Fruit fly (Drosophila melanogaster) whole organism, embryonic: ENCODE data around the gene Sur.
A peak's percentile ranks its signal among the peaks of the same experiment; 100 is the strongest.

ENCODE experiments used
- Awh ChIP-seq: fragments of 200-800 bp; sonication (Bioruptor generic); IDR thresholded peaks from 2 replicates; pipeline ENCODE4, ENCODE4 v1.3.6; 2022; ENCODE audit warnings: missing biosample characterization, missing genetic modification characterization
- B-H1 ChIP-seq: fragments of 200-800 bp; sonication (Bioruptor generic); IDR thresholded peaks from 3 replicates; pipeline ENCODE4 v1.3.6; 2022; ENCODE audit warnings: missing biosample characterization, missing genetic modification characterization
- B-H2 ChIP-seq: fragments of 200-800 bp; sonication (Bioruptor generic); optimal IDR thresholded peaks from 2 replicates; lab custom pipeline; 2018; ENCODE audit warnings: missing biosample characterization, mild to moderate bottlenecking, missing genetic modification characterization
- CG12155 ChIP-seq: fragments of 200-800 bp; sonication (Bioruptor generic); optimal IDR thresholded peaks from 3 replicates; lab custom pipeline; 2016; ENCODE audit warnings: missing biosample characterization, missing genetic modification characterization
- CG1233 ChIP-seq: fragments of 200-800 bp; sonication (Bioruptor generic); optimal IDR thresholded peaks from 4 replicates; lab custom pipeline; 2018; ENCODE audit warnings: missing biosample characterization, mild to moderate bottlenecking, missing genetic modification characterization
- CG12769 ChIP-seq: fragments of 200-800 bp; sonication (Bioruptor generic); optimal IDR thresholded peaks from 2 replicates; lab custom pipeline; 2019; ENCODE audit warnings: missing biosample characterization, mild to moderate bottlenecking, missing genetic modification characterization, moderate library complexity
- CG13775 ChIP-seq: fragments of 200-800 bp; sonication (Bioruptor generic); optimal IDR thresholded peaks from 3 replicates; lab custom pipeline; 2017; ENCODE audit warnings: missing biosample characterization, mild to moderate bottlenecking, missing genetic modification characterization
- CG14667 ChIP-seq: fragments of 200-800 bp; sonication (Bioruptor generic); IDR thresholded peaks from 2 replicates; pipeline ENCODE4 v1.3.6; 2022; ENCODE audit warnings: missing biosample characterization, missing genetic modification characterization
- CG17359 ChIP-seq: fragments of 200-800 bp; sonication (Bioruptor generic); optimal IDR thresholded peaks from 3 replicates; lab custom pipeline; 2018; ENCODE audit warnings: missing biosample characterization, mild to moderate bottlenecking, missing genetic modification characterization, moderate library complexity
- CG18764 ChIP-seq: fragments of 200-800 bp; sonication (Bioruptor generic); optimal IDR thresholded peaks from 3 replicates; lab custom pipeline; 2016; ENCODE audit warnings: missing biosample characterization, missing genetic modification characterization
- CG2875 ChIP-seq: fragments of 200-800 bp; sonication (Bioruptor generic); optimal IDR thresholded peaks from 2 replicates; lab custom pipeline; 2017; ENCODE audit warnings: missing biosample characterization, mild to moderate bottlenecking, missing genetic modification characterization, missing genetic modification reagents
- CG2889 ChIP-seq: fragments of 200-800 bp; sonication (Bioruptor generic); IDR thresholded peaks from 3 replicates; pipeline ENCODE4 v1.3.6; 2022; ENCODE audit warnings: missing biosample characterization, missing genetic modification characterization
- CG31365 ChIP-seq: fragments of 200-800 bp; sonication (Bioruptor generic); optimal IDR thresholded peaks from 2 replicates; lab custom pipeline; 2018; ENCODE audit warnings: missing biosample characterization, mild to moderate bottlenecking, missing genetic modification characterization
- CG4404 ChIP-seq: fragments of 200-800 bp; sonication (Bioruptor generic); IDR thresholded peaks from 2 replicates; pipeline ENCODE4 v1.3.6; 2022; ENCODE audit warnings: missing biosample characterization, missing genetic modification characterization
- CG6765 ChIP-seq: fragments of 200-800 bp; sonication (Bioruptor generic); optimal IDR thresholded peaks from 3 replicates; lab custom pipeline; 2017; ENCODE audit warnings: missing biosample characterization, mild to moderate bottlenecking, missing genetic modification characterization
- Chrac-16 ChIP-seq: fragments of 200-800 bp; sonication (Bioruptor generic); optimal IDR thresholded peaks from 3 replicates; lab custom pipeline; 2016; ENCODE audit warnings: missing biosample characterization, missing genetic modification characterization
- Drgx ChIP-seq: fragments of 200-800 bp; sonication (Bioruptor generic); IDR thresholded peaks from 2 replicates; pipeline ENCODE4 v1.3.6; 2022; ENCODE audit warnings: missing biosample characterization, missing genetic modification characterization
- E2f2 ChIP-seq: fragments of 200-800 bp; sonication (Bioruptor generic); IDR thresholded peaks from 2 replicates; pipeline ENCODE4 v1.3.6; 2022; ENCODE audit warnings: missing biosample characterization, missing genetic modification characterization
- HLHmδ ChIP-seq: fragments of 200-800 bp; sonication (Bioruptor generic); optimal IDR thresholded peaks from 2 replicates; lab custom pipeline; 2018; ENCODE audit warnings: missing biosample characterization, mild to moderate bottlenecking, missing genetic modification characterization, moderate library complexity
- Hr3 ChIP-seq: fragments of 200-800 bp; sonication (Bioruptor generic); optimal IDR thresholded peaks from 3 replicates; lab custom pipeline; 2016; ENCODE audit warnings: missing biosample characterization, missing genetic modification characterization
- Kr ChIP-seq: fragments of 200-800 bp; sonication (Bioruptor generic); optimal IDR thresholded peaks from 2 replicates; lab custom pipeline; 2017; ENCODE audit warnings: missing biosample characterization, mild to moderate bottlenecking, missing genetic modification characterization
- Myb ChIP-seq: fragments of 200-800 bp; sonication (Bioruptor generic); optimal IDR thresholded peaks from 2 replicates; lab custom pipeline; 2016; ENCODE audit warnings: missing biosample characterization, missing genetic modification characterization
- Poxn ChIP-seq: fragments of 200-800 bp; sonication (Bioruptor generic); IDR thresholded peaks from 2 replicates; pipeline ENCODE4 v1.3.6; 2022; ENCODE audit warnings: missing biosample characterization, missing genetic modification characterization
- Sry-δ ChIP-seq: fragments of 200-800 bp; sonication (Bioruptor generic); optimal IDR thresholded peaks from 2 replicates; lab custom pipeline; 2016; ENCODE audit warnings: missing biosample characterization, missing genetic modification characterization
- Xbp1 ChIP-seq: fragments of 200-800 bp; sonication (Bioruptor generic); optimal IDR thresholded peaks from 3 replicates; lab custom pipeline; 2016; ENCODE audit warnings: missing biosample characterization, mild to moderate bottlenecking, missing genetic modification characterization
- al ChIP-seq: fragments of 200-800 bp; sonication (Bioruptor generic); IDR thresholded peaks from 2 replicates; pipeline ENCODE4 v1.3.6; 2022; ENCODE audit warnings: missing biosample characterization, missing genetic modification characterization
- ap ChIP-seq: fragments of 200-800 bp; sonication (Bioruptor generic); IDR thresholded peaks from 2 replicates; pipeline ENCODE4 v1.3.6; 2022; ENCODE audit warnings: missing biosample characterization, missing genetic modification characterization
- bcd ChIP-seq: fragments of 200-800 bp; sonication (Bioruptor generic); optimal IDR thresholded peaks from 2 replicates; lab custom pipeline; 2017; ENCODE audit warnings: missing biosample characterization, mild to moderate bottlenecking, missing genetic modification characterization
- bowl ChIP-seq: fragments of 200-800 bp; sonication (Bioruptor generic); IDR thresholded peaks from 2 replicates; pipeline ENCODE4 v1.3.6; 2022; ENCODE audit warnings: missing biosample characterization, missing genetic modification characterization
- chif ChIP-seq, 2 experiments: fragments of 200-800 bp; sonication (Bioruptor generic); optimal IDR thresholded peaks; 3 replicates each; lab custom pipeline; 2016; ENCODE audit warnings: missing biosample characterization in 2 of 2, missing genetic modification characterization in 2 of 2
- chn ChIP-seq: fragments of 200-800 bp; sonication (Bioruptor generic); optimal IDR thresholded peaks from 2 replicates; lab custom pipeline; 2016; ENCODE audit warnings: missing biosample characterization, missing genetic modification characterization
- crol ChIP-seq: fragments of 200-800 bp; sonication (Bioruptor generic); IDR thresholded peaks from 2 replicates; pipeline ENCODE4 v1.3.6; 2022; ENCODE audit warnings: missing biosample characterization, missing genetic modification characterization
- dati ChIP-seq: fragments of 200-800 bp; sonication (Bioruptor generic); IDR thresholded peaks from 2 replicates; pipeline ENCODE4 v1.3.6; 2022; ENCODE audit warnings: missing biosample characterization, missing genetic modification characterization
- her ChIP-seq: fragments of 200-800 bp; sonication (Bioruptor generic); optimal IDR thresholded peaks from 2 replicates; lab custom pipeline; 2016; ENCODE audit warnings: missing biosample characterization, missing genetic modification characterization
- inv ChIP-seq: fragments of 200-800 bp; sonication (Bioruptor generic); IDR thresholded peaks from 2 replicates; pipeline ENCODE4 v1.3.6; 2022; ENCODE audit warnings: missing biosample characterization, missing genetic modification characterization; ENCODE audit not compliant: partially characterized antibody
- luna ChIP-seq: fragments of 200-800 bp; sonication (Bioruptor generic); optimal IDR thresholded peaks from 2 replicates; lab custom pipeline; 2016; ENCODE audit warnings: missing biosample characterization, missing genetic modification characterization
- nerfin-2 ChIP-seq: fragments of 200-800 bp; sonication (Bioruptor generic); IDR thresholded peaks from 2 replicates; pipeline ENCODE4 v1.3.6; 2022; ENCODE audit warnings: missing biosample characterization, missing genetic modification characterization; ENCODE audit not compliant: partially characterized antibody
- org-1 ChIP-seq: fragments of 200-800 bp; sonication (Bioruptor generic); optimal IDR thresholded peaks from 2 replicates; lab custom pipeline; 2017; ENCODE audit warnings: missing biosample characterization, missing genetic modification characterization
- pan ChIP-seq, 4 experiments: fragments of >200 bp in 3 of 4; fragments of 200-800 bp in 1 of 4; sonication (Bioruptor generic) in 1 of 4; optimal IDR thresholded peaks in 3 of 4; IDR thresholded peaks in 1 of 4; 2 replicates each; pipeline versions ENCODE4 v1.3.6 to Lab custom; 2017 to 2022; ENCODE audit warnings: missing biosample characterization in 2 of 4, missing genetic modification characterization in 2 of 4, mixed read lengths in 1 of 4
- phol ChIP-seq: fragments of 200-800 bp; sonication (Bioruptor generic); optimal IDR thresholded peaks from 3 replicates; lab custom pipeline; 2018; ENCODE audit warnings: missing biosample characterization, mild to moderate bottlenecking, missing genetic modification characterization, moderate library complexity
- rib ChIP-seq: fragments of 200-800 bp; sonication (Bioruptor generic); IDR thresholded peaks from 2 replicates; pipeline ENCODE4 v1.3.6; 2022; ENCODE audit warnings: missing biosample characterization, missing genetic modification characterization
- sc ChIP-seq, 3 experiments: fragments of >200 bp in 2 of 3; fragments of 200-800 bp in 1 of 3; sonication (Bioruptor generic) in 1 of 3; optimal IDR thresholded peaks; 2 replicates in 2 of 3; 3 replicates in 1 of 3; lab custom pipeline; 2017; ENCODE audit warnings: mild to moderate bottlenecking in 1 of 3, missing biosample characterization in 1 of 3, missing genetic modification characterization in 1 of 3, missing genetic modification reagents in 1 of 3
- shn ChIP-seq: fragments of 200-800 bp; sonication (Bioruptor generic); optimal IDR thresholded peaks from 3 replicates; lab custom pipeline; 2016; ENCODE audit warnings: missing biosample characterization, missing genetic modification characterization
- sob ChIP-seq: fragments of 200-800 bp; sonication (Bioruptor generic); IDR thresholded peaks from 2 replicates; pipeline ENCODE4 v1.3.6; 2022; ENCODE audit warnings: missing biosample characterization, missing genetic modification characterization
- tgo ChIP-seq: fragments of 200-800 bp; sonication (Bioruptor generic); IDR thresholded peaks from 3 replicates; pipeline ENCODE4 v1.3.6; 2022; ENCODE audit warnings: missing biosample characterization, missing genetic modification characterization
- tin ChIP-seq: fragments of 200-800 bp; sonication (Bioruptor generic); optimal IDR thresholded peaks from 3 replicates; lab custom pipeline; 2016; ENCODE audit warnings: missing biosample characterization, missing genetic modification characterization
- zen2 ChIP-seq: fragments of 200-800 bp; sonication (Bioruptor generic); IDR thresholded peaks from 3 replicates; pipeline ENCODE4 v1.3.6; 2022; ENCODE audit warnings: missing biosample characterization, missing genetic modification characterization; ENCODE audit not compliant: partially characterized antibody

Sur gene

dm6 chr2L:10238726-10239652 is 40.1 kb upstream of the Sur start, which contains the start of gene me31B (continued):
- TF ChIP-seq CG1233, result peak; percentile 17
- no peak for TF ChIP-seq CG13775
- TF ChIP-seq her, result no peak
- TF ChIP-seq CG31365 (tag; lab: Kevin White, UChicago), result no peak
- no peak for TF ChIP-seq sob (GFP tag; lab: Robert Waterston, UW)
- TF ChIP-seq Poxn (GFP tag; lab: Robert Waterston, UW), result no peak
- TF ChIP-seq Awh (GFP tag; lab: Robert Waterston, UW), result no peak
- TF ChIP-seq tin (GFP tag; lab: Kevin White, UChicago), result no peak
- no peak for TF ChIP-seq Kr (GFP tag; lab: Kevin White, UChicago)
- TF ChIP-seq sc (optimal IDR thresholded peaks at IDR 0.05; lab: Kevin White, UChicago), result no peak
- no peak for TF ChIP-seq sc (GFP tag; optimal IDR thresholded peaks at IDR 0.05; lab: Kevin White, UChicago)
- TF ChIP-seq chif (GFP tag; optimal IDR thresholded peaks at IDR 0.05; lab: Kevin White, UChicago), result no peak
- TF ChIP-seq chn (GFP tag; lab: Kevin White, UChicago), result no peak
- TF ChIP-seq CG4404 (GFP tag; lab: Robert Waterston, UW), result no peak
- TF ChIP-seq rib (GFP tag; lab: Robert Waterston, UW), result no peak
- TF ChIP-seq CG18764 (GFP tag; lab: Kevin White, UChicago), result no peak
- TF ChIP-seq Myb (GFP tag; lab: Kevin White, UChicago), result no peak

dm6 chr2L:10237725-10238446 is 39.0 kb upstream of the Sur start, which contains the start of gene mthl15:
Gene mthl15 (minus strand): TSS chr2L:10238317.
- no peak for TF ChIP-seq bcd (GFP tag; lab: Kevin White, UChicago)
- TF ChIP-seq Drgx (GFP tag; lab: Robert Waterston, UW), result no peak
- TF ChIP-seq org-1 (GFP tag; lab: Kevin White, UChicago), result no peak
- no peak for TF ChIP-seq al (GFP tag; lab: Robert Waterston, UW)
- peak; percentile 21; the same call in 1 of the 2 replicates for TF ChIP-seq E2f2 (GFP tag; lab: Robert Waterston, UW)
- TF ChIP-seq inv (GFP tag; lab: Robert Waterston, UW), result no peak
- TF ChIP-seq CG12155, result no peak
- TF ChIP-seq CG17359, result no peak
- no peak for TF ChIP-seq B-H2 (GFP tag; lab: Kevin White, UChicago)
- TF ChIP-seq pan (optimal IDR thresholded peaks at IDR 0.05; lab: Kevin White, UChicago), result no peak
- TF ChIP-seq pan (GFP tag; optimal IDR thresholded peaks at IDR 0.05 in 1 of 2, IDR thresholded peaks at IDR 0.05 in 1 of 2), result no peak
- no peak for TF ChIP-seq CG2889 (GFP tag; lab: Robert Waterston, UW)
- TF ChIP-seq CG2875 (GFP tag; lab: Kevin White, UChicago), result no peak
- no peak for TF ChIP-seq shn (GFP tag; lab: Kevin White, UChicago)
- TF ChIP-seq Xbp1 (GFP tag; lab: Kevin White, UChicago), result no peak
- TF ChIP-seq CG14667 (GFP tag; lab: Robert Waterston, UW), result no peak
- no peak for TF ChIP-seq HLHmδ
- no peak for TF ChIP-seq bowl (GFP tag; lab: Robert Waterston, UW)
- peak; percentile 34 for TF ChIP-seq CG6765 (GFP tag; lab: Kevin White, UChicago)
- TF ChIP-seq Chrac-16 (GFP tag; lab: Kevin White, UChicago), result no peak
- TF ChIP-seq Sry-δ (GFP tag; lab: Kevin White, UChicago), result no peak
- no peak for TF ChIP-seq Hr3 (GFP tag; lab: Kevin White, UChicago)
- no peak for TF ChIP-seq zen2
- no peak for TF ChIP-seq nerfin-2
- no peak for TF ChIP-seq luna
- no peak for TF ChIP-seq phol
- TF ChIP-seq tgo (GFP tag; lab: Robert Waterston, UW), result no peak
- no peak for TF ChIP-seq B-H1 (GFP tag; lab: Robert Waterston, UW)
- no peak for TF ChIP-seq CG12769 (tag; lab: Kevin White, UChicago)
- TF ChIP-seq dati (GFP tag; lab: Robert Waterston, UW), result no peak
- no peak for TF ChIP-seq ap (GFP tag; lab: Robert Waterston, UW)
- no peak for TF ChIP-seq crol
